Fruit fly (Drosophila melanogaster): ENCODE measurements around the gene Ptpmeg.

Gene Ptpmeg

DNA sequence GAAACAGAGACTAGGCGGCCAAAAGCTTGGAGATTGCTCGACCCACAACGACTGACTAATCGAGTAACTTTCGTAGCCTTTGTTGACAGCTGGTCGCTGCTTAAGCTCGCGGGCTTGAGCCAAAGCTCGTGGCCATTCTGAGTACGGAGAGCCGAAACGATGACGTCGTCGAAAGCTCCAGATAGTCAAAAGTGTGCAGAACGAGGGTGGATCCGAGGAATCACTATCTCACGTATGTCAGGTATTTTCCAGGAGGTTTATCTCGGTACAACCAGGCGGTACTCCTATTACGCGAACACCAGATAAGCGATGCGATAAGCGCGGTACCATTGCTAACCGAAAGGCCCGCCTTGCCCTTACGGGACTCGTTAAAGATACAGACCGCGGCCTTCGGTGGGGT lies 16.3 kb upstream of the Ptpmeg start:
- no peak for TF ChIP-seq hkb (optimal IDR thresholded peaks at IDR 0.05)
- TF ChIP-seq hkb (GFP tag; IDR thresholded peaks at IDR 0.05), result no peak
- peak; percentile 64 for TF ChIP-seq sug (tag; optimal IDR thresholded peaks at IDR 0.05)
- peak; percentile 87 for TF ChIP-seq CG18476 (GFP tag; optimal IDR thresholded peaks at IDR 0.05)
- no peak for TF ChIP-seq Opbp (GFP tag; IDR thresholded peaks at IDR 0.05; ENCODE audit: partially characterized antibody)
- TF ChIP-seq Gsc (GFP tag; IDR thresholded peaks at IDR 0.05), result no peak
- TF ChIP-seq HmgZ (tag; optimal IDR thresholded peaks at IDR 0.05), result peak; percentile 18
- no peak for TF ChIP-seq toy (GFP tag; IDR thresholded peaks at IDR 0.05)
- no peak for TF ChIP-seq H15 (GFP tag; IDR thresholded peaks at IDR 0.05)
- no peak for TF ChIP-seq CG8290 (GFP tag; optimal IDR thresholded peaks at IDR 0.05)
- no peak for TF ChIP-seq CG8290 (tag; optimal IDR thresholded peaks at IDR 0.05)
- TF ChIP-seq btn (GFP tag; optimal IDR thresholded peaks at IDR 0.05), result no peak
- no peak for TF ChIP-seq sens (GFP tag)
- TF ChIP-seq CG32767 (GFP tag; IDR thresholded peaks at IDR 0.05), result no peak
- peak in 1 of 2 experiments; percentile 76 for TF ChIP-seq Pdp1 (GFP tag; optimal IDR thresholded peaks at IDR 0.05)
- TF ChIP-seq Fer1 (GFP tag; optimal IDR thresholded peaks at IDR 0.05), result peak; percentile 50
- no peak for TF ChIP-seq CG7372 (GFP tag; IDR thresholded peaks at IDR 0.05)
- TF ChIP-seq CG13287 (GFP tag; IDR thresholded peaks at IDR 0.05; ENCODE audit: partially characterized antibody), result peak; percentile 35; the same call in 1 of the 2 replicates
- TF ChIP-seq en (GFP tag; optimal IDR thresholded peaks at IDR 0.05), result no peak
- peak; percentile 60 for TF ChIP-seq exex (tag; optimal IDR thresholded peaks at IDR 0.05)
- peak; percentile 28 for TF ChIP-seq Med (GFP tag)
- TF ChIP-seq dmrt11E (tag; optimal IDR thresholded peaks at IDR 0.05), result no peak
- peak; percentile 34 for TF ChIP-seq CG6854 (GFP tag; optimal IDR thresholded peaks at IDR 0.05)
- TF ChIP-seq PHDP (tag; optimal IDR thresholded peaks at IDR 0.05), result no peak
- no peak for TF ChIP-seq CG15011 (GFP tag; optimal IDR thresholded peaks at IDR 0.05)
- no peak for TF ChIP-seq CG12236 (GFP tag; optimal IDR thresholded peaks at IDR 0.05)
- no peak for TF ChIP-seq Oli (tag; optimal IDR thresholded peaks at IDR 0.05)
- TF ChIP-seq CG1603 (tag; optimal IDR thresholded peaks at IDR 0.05), result no peak
- peak; percentile 14 for TF ChIP-seq Hand (GFP tag; optimal IDR thresholded peaks at IDR 0.05)
- TF ChIP-seq Chrac-16 (GFP tag; optimal IDR thresholded peaks at IDR 0.05), result no peak
- peak; percentile 30; the same call in 1 of the 3 replicates for TF ChIP-seq Dbx (GFP tag; IDR thresholded peaks at IDR 0.05)
- TF ChIP-seq ems (GFP tag; optimal IDR thresholded peaks at IDR 0.05), result no peak
- peak; percentile 75 for TF ChIP-seq CG34376 (GFP tag; optimal IDR thresholded peaks at IDR 0.05)
- no peak for TF ChIP-seq CG7745 (tag; optimal IDR thresholded peaks at IDR 0.05)
- 0 out of 3 replicates have a peak, but pooled peaks have one; percentile 21 for TF ChIP-seq ken (GFP tag; IDR thresholded peaks at IDR 0.05)
- no peak for TF ChIP-seq CG13624 (GFP tag; optimal IDR thresholded peaks at IDR 0.05)
- TF ChIP-seq BtbVII (GFP tag; optimal IDR thresholded peaks at IDR 0.05), result peak; percentile 87
- TF ChIP-seq Poxn (GFP tag; IDR thresholded peaks at IDR 0.05), result no peak
- TF ChIP-seq CG8388 (GFP tag; optimal IDR thresholded peaks at IDR 0.05), result no peak
- TF ChIP-seq chinmo (GFP tag; IDR thresholded peaks at IDR 0.05; ENCODE audit: partially characterized antibody), result peak; percentile 71; the same call in 3 of the 4 replicates
- no peak for TF ChIP-seq CG14965 (GFP tag; optimal IDR thresholded peaks at IDR 0.05; ENCODE audit: borderline replicate concordance)
- no peak for TF ChIP-seq sob (GFP tag; IDR thresholded peaks at IDR 0.05)
- no peak for TF ChIP-seq jumu (GFP tag; optimal IDR thresholded peaks at IDR 0.05)
- no peak for TF ChIP-seq lbe (GFP tag; optimal IDR thresholded peaks at IDR 0.05)
- TF ChIP-seq GATAe (GFP tag; conservative IDR thresholded peaks at IDR 0.05), result 0 out of 2 replicates have a peak, but pooled peaks have one; percentile 28
- no peak for TF ChIP-seq psq (GFP tag; optimal IDR thresholded peaks at IDR 0.05)
- no peak for TF ChIP-seq az2 (GFP tag; optimal IDR thresholded peaks at IDR 0.05)
- no peak for TF ChIP-seq bbx (GFP tag; IDR thresholded peaks at IDR 0.05; ENCODE audit: partially characterized antibody)
- TF ChIP-seq CG6175 (GFP tag; IDR thresholded peaks at IDR 0.05), result no peak
- no peak for TF ChIP-seq CG1024 (GFP tag; IDR thresholded peaks at IDR 0.05)
- TF ChIP-seq ab (GFP tag; optimal IDR thresholded peaks at IDR 0.05), result no peak
- TF ChIP-seq gcm2 (GFP tag; optimal IDR thresholded peaks at IDR 0.05), result no peak

Data from whole organism, embryonic.